Worm (Caenorhabditis elegans) whole organism, mixed stage, embryonic: Measurements from ENCODE around the gene spl-1.

ENCODE experiments used
- M03D4.4 ChIP-seq: sonication (generic microtip); optimal IDR thresholded peaks from 2 replicates; lab custom pipeline; 2017; ENCODE audit warnings: mild to moderate bottlenecking, missing genetic modification characterization, missing compliant biosample characterization
- bed-3 ChIP-seq: fragments of 200-800 bp; sonication (Bioruptor generic); optimal IDR thresholded peaks from 3 replicates; lab custom pipeline; 2018; ENCODE audit warnings: mild to moderate bottlenecking, missing genetic modification characterization, moderate library complexity, missing compliant biosample characterization
- blmp-1 ChIP-seq: fragments of 150-350 bp; optimal IDR thresholded peaks from 2 replicates; lab custom pipeline; 2014; ENCODE audit warnings: missing biosample characterization, missing genetic modification characterization
- ceh-39 ChIP-seq: fragments of 150-350 bp; optimal IDR thresholded peaks from 2 replicates; lab custom pipeline; 2014; ENCODE audit warnings: missing biosample characterization, missing genetic modification characterization
- ceh-43 ChIP-seq: fragments of 200-800 bp; sonication (Bioruptor generic); optimal IDR thresholded peaks from 2 replicates; lab custom pipeline; 2018; ENCODE audit warnings: mild to moderate bottlenecking, missing genetic modification characterization, moderate library complexity, missing compliant biosample characterization
- ceh-83 ChIP-seq: fragments of 200-800 bp; sonication (Bioruptor generic); optimal IDR thresholded peaks from 2 replicates; lab custom pipeline; 2018; ENCODE audit warnings: mild to moderate bottlenecking, missing genetic modification characterization, missing compliant biosample characterization
- ces-1 ChIP-seq: fragments of 150-350 bp; optimal IDR thresholded peaks from 2 replicates; lab custom pipeline; 2014; ENCODE audit warnings: missing biosample characterization, missing genetic modification reagents, missing genetic modification characterization
- cnd-1 ChIP-seq: fragments of 200-800 bp; sonication (Bioruptor generic); optimal IDR thresholded peaks from 2 replicates; lab custom pipeline; 2018; ENCODE audit warnings: mild to moderate bottlenecking, missing genetic modification characterization, missing compliant biosample characterization
- drap-1 ChIP-seq: fragments of 200-800 bp; sonication (Bioruptor generic); optimal IDR thresholded peaks from 3 replicates; lab custom pipeline; 2018; ENCODE audit warnings: mild to moderate bottlenecking, missing genetic modification characterization, missing compliant biosample characterization
- elt-1 ChIP-seq: sonication (generic microtip); optimal IDR thresholded peaks from 2 replicates; lab custom pipeline; 2017; ENCODE audit warnings: missing genetic modification characterization, mild to moderate bottlenecking, missing compliant biosample characterization, antibody characterized with exemption, moderate library complexity, borderline replicate concordance; ENCODE audit not compliant: insufficient read depth
- elt-3 ChIP-seq: fragments of 150-350 bp; optimal IDR thresholded peaks from 2 replicates; lab custom pipeline; 2014; ENCODE audit warnings: missing biosample characterization, missing genetic modification characterization
- flh-1 ChIP-seq: fragments of 200-800 bp; sonication (Bioruptor generic); optimal IDR thresholded peaks from 2 replicates; lab custom pipeline; 2018; ENCODE audit warnings: mild to moderate bottlenecking, missing genetic modification characterization, moderate library complexity, missing compliant biosample characterization
- ham-2 ChIP-seq: fragments of 200-800 bp; sonication (Bioruptor generic); optimal IDR thresholded peaks from 2 replicates; lab custom pipeline; 2018; ENCODE audit warnings: mild to moderate bottlenecking, missing genetic modification characterization, missing compliant biosample characterization
- hlh-1 ChIP-seq: fragments of 150-350 bp; optimal IDR thresholded peaks from 2 replicates; lab custom pipeline; 2014; ENCODE audit warnings: missing biosample characterization, missing genetic modification reagents, missing genetic modification characterization
- lin-13 ChIP-seq: fragments of 150-350 bp; optimal IDR thresholded peaks from 2 replicates; lab custom pipeline; 2014; ENCODE audit warnings: missing biosample characterization, missing genetic modification characterization
- lin-32 ChIP-seq: fragments of 200-800 bp; sonication (Bioruptor generic); optimal IDR thresholded peaks from 2 replicates; lab custom pipeline; 2018; ENCODE audit warnings: mild to moderate bottlenecking, missing genetic modification characterization, missing compliant biosample characterization
- lsy-2 ChIP-seq: fragments of 150-350 bp; optimal IDR thresholded peaks from 2 replicates; lab custom pipeline; 2014; ENCODE audit warnings: missing biosample characterization, missing genetic modification characterization
- mab-5 ChIP-seq: fragments of 150-350 bp; optimal IDR thresholded peaks from 2 replicates; lab custom pipeline; 2014; ENCODE audit warnings: missing biosample characterization, missing genetic modification characterization
- mep-1 ChIP-seq: fragments of 150-350 bp; optimal IDR thresholded peaks from 2 replicates; lab custom pipeline; 2017; ENCODE audit warnings: missing biosample characterization, missing genetic modification reagents, missing genetic modification characterization, inconsistent platforms
- mls-2 ChIP-seq: sonication (generic microtip); optimal IDR thresholded peaks from 2 replicates; lab custom pipeline; 2016; ENCODE audit warnings: mild to moderate bottlenecking, missing genetic modification characterization, moderate library complexity, missing compliant biosample characterization
- nhr-12 ChIP-seq: fragments of 150-350 bp; optimal IDR thresholded peaks from 2 replicates; lab custom pipeline; 2014; ENCODE audit warnings: missing biosample characterization, missing genetic modification characterization
- nhr-2 ChIP-seq: fragments of 150-350 bp; optimal IDR thresholded peaks from 2 replicates; lab custom pipeline; 2014; ENCODE audit warnings: missing biosample characterization, missing genetic modification characterization
- nhr-237 ChIP-seq: fragments of 150-350 bp; optimal IDR thresholded peaks from 2 replicates; lab custom pipeline; 2014; ENCODE audit warnings: missing biosample characterization, missing genetic modification characterization
- nhr-76 ChIP-seq: sonication (generic microtip); optimal IDR thresholded peaks from 2 replicates; lab custom pipeline; 2017; ENCODE audit warnings: missing biosample characterization, missing genetic modification characterization
- sem-2 ChIP-seq: fragments of 200-800 bp; sonication (Bioruptor generic); optimal IDR thresholded peaks from 2 replicates; lab custom pipeline; 2018; ENCODE audit warnings: mild to moderate bottlenecking, missing genetic modification characterization, missing compliant biosample characterization
- snpc-4 ChIP-seq: fragments of 150-350 bp; optimal IDR thresholded peaks from 2 replicates; lab custom pipeline; 2014; ENCODE audit warnings: missing biosample characterization, missing genetic modification characterization
- unc-120 ChIP-seq: sonication (generic microtip); optimal IDR thresholded peaks from 2 replicates; lab custom pipeline; 2017; ENCODE audit warnings: missing genetic modification characterization, missing compliant biosample characterization; ENCODE audit not compliant: poor library complexity, severe bottlenecking
- unc-39 ChIP-seq: fragments of 150-350 bp; optimal IDR thresholded peaks from 2 replicates; lab custom pipeline; 2014; ENCODE audit warnings: missing biosample characterization, missing genetic modification characterization
- unc-62 ChIP-seq: fragments of 150-350 bp; optimal IDR thresholded peaks from 2 replicates; lab custom pipeline; 2014; ENCODE audit warnings: missing biosample characterization, missing genetic modification reagents, missing genetic modification characterization
- zip-8 ChIP-seq: fragments of 150-350 bp; optimal IDR thresholded peaks from 2 replicates; lab custom pipeline; 2014; ENCODE audit warnings: missing biosample characterization, missing genetic modification characterization
- ztf-11 ChIP-seq: fragments of 150-350 bp; optimal IDR thresholded peaks from 2 replicates; lab custom pipeline; 2014; ENCODE audit warnings: missing biosample characterization, missing genetic modification characterization

The spl-1 gene

ce11 chrIV:373963-374362, 9.0 kb downstream of the spl-1 start:
- TF ChIP-seq lin-13 (tag; lab: Kevin White, UChicago), result no peak
- no peak for TF ChIP-seq elt-3 (tag; lab: Kevin White, UChicago)
- no peak for TF ChIP-seq zip-8 (tag; lab: Kevin White, UChicago)
- no peak for TF ChIP-seq sem-2 (GFP tag; lab: Kevin White, UChicago)
- TF ChIP-seq unc-39 (tag; lab: Kevin White, UChicago), result no peak
- TF ChIP-seq drap-1, result no peak
- TF ChIP-seq flh-1 (GFP tag; lab: Kevin White, UChicago), result no peak
- no peak for TF ChIP-seq ceh-83
- TF ChIP-seq ham-2 (GFP tag; lab: Kevin White, UChicago), result no peak
- TF ChIP-seq mep-1, result no peak
- no peak for TF ChIP-seq mab-5 (tag; lab: Kevin White, UChicago)
- TF ChIP-seq nhr-12, result no peak
- TF ChIP-seq ceh-43, result no peak
- TF ChIP-seq bed-3 (GFP tag; lab: Kevin White, UChicago), result no peak
- no peak for TF ChIP-seq lin-32 (GFP tag; lab: Kevin White, UChicago)
- TF ChIP-seq nhr-2 (tag; lab: Kevin White, UChicago), result no peak
- TF ChIP-seq cnd-1 (tag; lab: Kevin White, UChicago), result no peak
- TF ChIP-seq blmp-1, result no peak
- TF ChIP-seq, all 35 proteins: peak for 0

- no peak for TF ChIP-seq ztf-11 (tag; lab: Kevin White, UChicago)
- no peak for TF ChIP-seq nhr-76 (tag; lab: Kevin White, UChicago)
- TF ChIP-seq unc-120 (tag; lab: Kevin White, UChicago), result peak; percentile 62
- TF ChIP-seq nhr-237, result no peak
- peak; percentile 70 for TF ChIP-seq ces-1 (GFP tag; lab: Kevin White, UChicago)
- TF ChIP-seq lsy-2 (tag; lab: Kevin White, UChicago), result peak; percentile 32
- TF ChIP-seq zip-8 (tag; lab: Kevin White, UChicago), result peak; percentile 96
- no peak for TF ChIP-seq lin-13 (tag; lab: Kevin White, UChicago)
- TF ChIP-seq, all 35 proteins: peak for 4
Observed at ce11 chrIV:372146-372789, 10.7 kb downstream of the spl-1 start.

ce11 chrIV:366406-366805, 16.6 kb downstream of the spl-1 start:
- peak; percentile 62 for TF ChIP-seq blmp-1
- peak; percentile 9 for TF ChIP-seq mep-1
- no peak for TF ChIP-seq unc-39 (tag; lab: Kevin White, UChicago)
- TF ChIP-seq snpc-4 (tag; lab: Kevin White, UChicago), result no peak
- TF ChIP-seq M03D4.4, result no peak
- TF ChIP-seq unc-120 (tag; lab: Kevin White, UChicago), result peak; percentile 46
- TF ChIP-seq ces-1 (GFP tag; lab: Kevin White, UChicago), result peak; percentile 88
- peak; percentile 55 for TF ChIP-seq unc-62

- no peak for TF ChIP-seq sem-2 (GFP tag; lab: Kevin White, UChicago)
- no peak for TF ChIP-seq elt-3 (tag; lab: Kevin White, UChicago)
- TF ChIP-seq elt-1 (tag; lab: Kevin White, UChicago), result no peak
- no peak for TF ChIP-seq zip-8 (tag; lab: Kevin White, UChicago)
- TF ChIP-seq, all 35 proteins: peak for 0
Observed at ce11 chrIV:364983-365382, 18.0 kb downstream of the spl-1 start.

- TF ChIP-seq bed-3 (GFP tag; lab: Kevin White, UChicago) (no peak), lsy-2 (tag; lab: Kevin White, UChicago) (no peak), hlh-1 (tag; lab: Kevin White, UChicago) (no peak), mls-2 (no peak), ztf-11 (tag; lab: Kevin White, UChicago) (no peak), ceh-39 (tag; lab: Kevin White, UChicago) (no peak), ceh-43 (no peak), zip-8 (tag; lab: Kevin White, UChicago) (no peak), lin-32 (GFP tag; lab: Kevin White, UChicago) (no peak), ceh-83 (no peak), blmp-1 (no peak), mep-1 (no peak), snpc-4 (tag; lab: Kevin White, UChicago) (no peak)
Observed at ce11 chrIV:343279-343678, 39.7 kb downstream of the spl-1 start.
